Worm (Caenorhabditis elegans): ENCODE measurements around the gene Y70C5A.4.

Gene Y70C5A.4

DNA sequence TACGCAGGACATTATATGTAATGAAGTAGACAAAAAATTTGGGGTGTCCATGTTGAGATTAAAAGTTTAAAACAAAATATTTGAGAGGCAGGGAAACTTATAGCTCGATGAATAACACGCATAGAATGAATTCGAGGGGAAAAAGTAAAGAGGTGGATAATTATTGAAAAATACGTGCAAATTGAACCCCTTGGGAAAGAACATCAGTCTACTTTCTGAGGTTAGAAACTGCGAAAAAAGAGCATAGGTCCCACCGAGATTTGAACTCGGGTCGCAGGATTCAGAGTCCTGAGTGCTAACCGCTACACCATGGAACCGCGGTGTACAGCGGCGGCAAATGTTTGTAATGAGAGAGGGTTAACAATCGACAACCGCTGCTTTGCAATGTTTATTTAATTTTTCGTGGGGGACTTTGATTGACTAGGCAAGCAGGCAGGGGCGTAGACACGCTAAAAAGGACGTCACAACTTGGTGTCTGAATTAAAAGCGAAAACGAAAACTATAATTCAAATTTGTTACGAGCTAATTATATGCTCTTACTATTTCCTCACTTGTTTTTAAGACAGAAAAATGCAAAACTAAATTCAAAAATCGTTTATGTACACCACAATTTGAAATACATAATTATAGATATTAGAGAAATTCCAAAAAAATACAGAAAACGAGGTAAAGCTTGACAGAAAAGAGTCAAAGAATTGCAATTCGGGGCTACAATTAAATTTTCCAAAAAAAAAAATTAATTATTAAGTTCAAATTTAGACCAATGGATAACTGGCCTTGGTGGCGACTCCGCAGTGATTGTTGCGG lies 25.4 kb upstream of the Y70C5A.4 start, which contains the start of gene srh-269 (continued):
- TF ChIP-seq sox-4 (tag; optimal IDR thresholded peaks at IDR 0.05) (peak; percentile 58), ceh-6 (GFP tag; optimal IDR thresholded peaks at IDR 0.05) (peak; percentile 69), nhr-11 (tag; optimal IDR thresholded peaks at IDR 0.05) (no peak), C38D4.7 (GFP tag; optimal IDR thresholded peaks at IDR 0.05) (peak; percentile 70), ceh-18 (tag; optimal IDR thresholded peaks at IDR 0.05) (peak; percentile 56), nfya-1 (tag; optimal IDR thresholded peaks at IDR 0.05) (peak; percentile 61), syd-9 (tag; optimal IDR thresholded peaks at IDR 0.05) (peak; percentile 71), elt-2 (tag; optimal IDR thresholded peaks at IDR 0.05) (peak; percentile 73), T23F11.4 (GFP tag; optimal IDR thresholded peaks at IDR 0.05) (no peak), tbx-2 (tag; optimal IDR thresholded peaks at IDR 0.05) (peak; percentile 43), ceh-9 (tag; optimal IDR thresholded peaks at IDR 0.05) (peak; percentile 13), ahr-1 (tag; optimal IDR thresholded peaks at IDR 0.05) (peak; percentile 11), pqm-1 (tag; optimal IDR thresholded peaks at IDR 0.05) (peak; percentile 31), pha-2 (tag; optimal IDR thresholded peaks at IDR 0.05) (peak; percentile 70), K02D7.2 (tag; optimal IDR thresholded peaks at IDR 0.05) (peak; percentile 50), dmd-4 (tag; optimal IDR thresholded peaks at IDR 0.05; ENCODE audit: borderline replicate concordance) (peak; percentile 20), sdc-2 (tag; optimal IDR thresholded peaks at IDR 0.05) (peak; percentile 38), lin-11 (tag; optimal IDR thresholded peaks at IDR 0.05) (peak; percentile 58), ama-1 (optimal IDR thresholded peaks at IDR 0.05) (no peak), ets-4 (tag; optimal IDR thresholded peaks at IDR 0.05) (no peak), nhr-232 (tag; optimal IDR thresholded peaks at IDR 0.05) (peak; percentile 53), ceh-19 (GFP tag; optimal IDR thresholded peaks at IDR 0.05) (peak; percentile 79), madf-2 (tag; optimal IDR thresholded peaks at IDR 0.05) (peak; percentile 68), unc-3 (GFP tag; conservative IDR thresholded peaks at IDR 0.05) (no peak), unc-3 (tag; optimal IDR thresholded peaks at IDR 0.05) (peak; percentile 32), Y22D7AL.16 (tag; optimal IDR thresholded peaks at IDR 0.05) (no peak), F13H6.1 (tag; optimal IDR thresholded peaks at IDR 0.05) (peak; percentile 45), fkh-10 (GFP tag; optimal IDR thresholded peaks at IDR 0.05) (no peak), unc-86 (tag; optimal IDR thresholded peaks at IDR 0.05) (peak; percentile 33), K09A11.1 (tag; optimal IDR thresholded peaks at IDR 0.05; ENCODE audit: insufficient read depth) (peak; percentile 10), pros-1 (tag; optimal IDR thresholded peaks at IDR 0.05) (no peak), lim-6 (tag; optimal IDR thresholded peaks at IDR 0.05) (peak; percentile 23), gmeb-2 (tag; optimal IDR thresholded peaks at IDR 0.05) (peak; percentile 71)

- TF ChIP-seq unc-86 (tag; optimal IDR thresholded peaks at IDR 0.05) (no peak), tbx-7 (tag; optimal IDR thresholded peaks at IDR 0.05) (no peak), elt-2 (tag; optimal IDR thresholded peaks at IDR 0.05) (peak; percentile 81), odd-2 (tag; optimal IDR thresholded peaks at IDR 0.05) (no peak), F13H6.1 (tag; optimal IDR thresholded peaks at IDR 0.05) (no peak), rnt-1 (tag; optimal IDR thresholded peaks at IDR 0.05) (no peak), unc-3 (GFP tag; conservative IDR thresholded peaks at IDR 0.05) (no peak), unc-3 (tag; optimal IDR thresholded peaks at IDR 0.05) (no peak), eyg-1 (tag; optimal IDR thresholded peaks at IDR 0.05) (no peak), K02D7.2 (tag; optimal IDR thresholded peaks at IDR 0.05) (no peak), C08G9.2 (tag; optimal IDR thresholded peaks at IDR 0.05) (no peak), sox-4 (tag; optimal IDR thresholded peaks at IDR 0.05) (no peak), madf-2 (tag; optimal IDR thresholded peaks at IDR 0.05) (no peak), fkh-6 (tag; optimal IDR thresholded peaks at IDR 0.05) (no peak), nfya-1 (tag; optimal IDR thresholded peaks at IDR 0.05) (no peak), elt-4 (tag; optimal IDR thresholded peaks at IDR 0.05) (no peak), dve-1 (tag; optimal IDR thresholded peaks at IDR 0.05) (peak; percentile 85), hlh-13 (GFP tag; optimal IDR thresholded peaks at IDR 0.05) (peak; percentile 4)
These were observed 24.4 kb upstream of the Y70C5A.4 start for ce11 chrV:16592947-16593791.
